Fruit fly (Drosophila melanogaster) whole organism, prepupa: ENCODE measurements around the gene Hsp27.

ENCODE experiments used
- CG10631 ChIP-seq: fragments of 200-800 bp; sonication (Bioruptor generic); optimal IDR thresholded peaks from 2 replicates; lab custom pipeline; 2016; ENCODE audit warnings: missing biosample characterization, missing genetic modification characterization
- CG10669 ChIP-seq: fragments of 200-800 bp; sonication (Bioruptor generic); optimal IDR thresholded peaks from 3 replicates; lab custom pipeline; 2018; ENCODE audit warnings: missing biosample characterization, mild to moderate bottlenecking, missing genetic modification characterization, moderate library complexity
- CG11294 ChIP-seq: fragments of 200-800 bp; sonication (Bioruptor generic); IDR thresholded peaks from 2 replicates; pipeline ENCODE4 v1.3.6; 2022; ENCODE audit warnings: missing biosample characterization, missing genetic modification characterization
- CG11762 ChIP-seq: fragments of 200-800 bp; sonication (Bioruptor generic); optimal IDR thresholded peaks from 3 replicates; lab custom pipeline; 2016; ENCODE audit warnings: missing biosample characterization, missing genetic modification characterization; ENCODE audit not compliant: insufficient read depth
- CG11902 ChIP-seq: fragments of 200-800 bp; sonication (Bioruptor generic); optimal IDR thresholded peaks from 3 replicates; lab custom pipeline; 2016; ENCODE audit warnings: missing biosample characterization, missing genetic modification characterization
- CG15336 ChIP-seq: fragments of 200-800 bp; sonication (Bioruptor generic); IDR thresholded peaks from 2 replicates; pipeline ENCODE4 v1.3.6; 2022; ENCODE audit warnings: missing biosample characterization, missing genetic modification characterization
- CG1621 ChIP-seq: fragments of 200-800 bp; sonication (Bioruptor generic); optimal IDR thresholded peaks from 3 replicates; lab custom pipeline; 2018; ENCODE audit warnings: missing biosample characterization, mild to moderate bottlenecking, missing genetic modification characterization
- CG16779 ChIP-seq: fragments of 200-800 bp; sonication (Bioruptor generic); optimal IDR thresholded peaks from 3 replicates; lab custom pipeline; 2017; ENCODE audit warnings: missing biosample characterization, mild to moderate bottlenecking, missing genetic modification characterization
- CG3032 ChIP-seq: fragments of 200-800 bp; optimal IDR thresholded peaks from 2 replicates; lab custom pipeline; 2019; ENCODE audit warnings: missing biosample characterization, mild to moderate bottlenecking, missing genetic modification characterization, moderate library complexity
- CG31627 ChIP-seq: fragments of 200-800 bp; sonication (Bioruptor generic); optimal IDR thresholded peaks from 3 replicates; lab custom pipeline; 2016; ENCODE audit warnings: missing biosample characterization, missing genetic modification characterization
- CG32006 ChIP-seq: fragments of 200-800 bp; sonication (Bioruptor generic); optimal IDR thresholded peaks from 3 replicates; lab custom pipeline; 2017; ENCODE audit warnings: missing biosample characterization, mild to moderate bottlenecking, missing genetic modification characterization
- CG34406 ChIP-seq: fragments of 200-800 bp; sonication (Bioruptor generic); optimal IDR thresholded peaks from 3 replicates; lab custom pipeline; 2016; ENCODE audit warnings: missing biosample characterization, missing genetic modification characterization
- CG3919 ChIP-seq: fragments of 200-800 bp; sonication (Bioruptor generic); optimal IDR thresholded peaks from 3 replicates; lab custom pipeline; 2016; ENCODE audit warnings: missing biosample characterization, missing genetic modification characterization
- CG4318 ChIP-seq: fragments of 200-800 bp; sonication (Bioruptor generic); optimal IDR thresholded peaks from 3 replicates; lab custom pipeline; 2017; ENCODE audit warnings: missing biosample characterization, mild to moderate bottlenecking, missing genetic modification characterization
- CG6163 ChIP-seq: fragments of 200-800 bp; sonication (Bioruptor generic); IDR thresholded peaks from 3 replicates; pipeline ENCODE4 v1.3.6; 2022; ENCODE audit warnings: missing biosample characterization, missing genetic modification characterization
- CG6276 ChIP-seq: fragments of 200-800 bp; sonication (Bioruptor generic); optimal IDR thresholded peaks from 2 replicates; lab custom pipeline; 2017; ENCODE audit warnings: missing biosample characterization, mild to moderate bottlenecking, missing genetic modification characterization
- CG6792 ChIP-seq: fragments of 200-800 bp; sonication (Bioruptor generic); optimal IDR thresholded peaks from 3 replicates; lab custom pipeline; 2016; ENCODE audit warnings: missing biosample characterization, missing genetic modification characterization
- CG6808 ChIP-seq: fragments of 200-800 bp; sonication (Bioruptor generic); optimal IDR thresholded peaks from 3 replicates; lab custom pipeline; 2017; ENCODE audit warnings: missing biosample characterization, missing genetic modification characterization, mild to moderate bottlenecking, moderate library complexity, missing genetic modification reagents
- CG7368 ChIP-seq: fragments of 200-800 bp; sonication (Bioruptor generic); optimal IDR thresholded peaks from 3 replicates; lab custom pipeline; 2016; ENCODE audit warnings: missing biosample characterization, missing genetic modification characterization
- CG8119 ChIP-seq: fragments of 200-800 bp; sonication (Bioruptor generic); IDR thresholded peaks from 3 replicates; pipeline ENCODE4 v1.3.6; 2022; ENCODE audit warnings: missing biosample characterization, missing genetic modification characterization
- CG8319 ChIP-seq: fragments of 200-800 bp; sonication (Bioruptor generic); optimal IDR thresholded peaks from 3 replicates; lab custom pipeline; 2016; ENCODE audit warnings: missing biosample characterization, missing genetic modification characterization
- CG8632 ChIP-seq: fragments of 200-800 bp; sonication (Bioruptor generic); optimal IDR thresholded peaks from 3 replicates; lab custom pipeline; 2016; ENCODE audit warnings: missing biosample characterization, missing genetic modification characterization
- CG9139 ChIP-seq: fragments of 200-800 bp; sonication (Bioruptor generic); optimal IDR thresholded peaks from 3 replicates; lab custom pipeline; 2017; ENCODE audit warnings: missing biosample characterization, mild to moderate bottlenecking, missing genetic modification characterization
- Eip75B ChIP-seq: fragments of 200-800 bp; sonication (Bioruptor generic); optimal IDR thresholded peaks from 3 replicates; lab custom pipeline; 2016; ENCODE audit warnings: missing biosample characterization, missing genetic modification characterization
- Eip78C ChIP-seq: fragments of 200-800 bp; sonication (Bioruptor generic); peaks from one replicate; lab custom pipeline; 2016; ENCODE audit warnings: missing biosample characterization, missing genetic modification characterization
- Eip93F ChIP-seq: fragments of 200-800 bp; sonication (Bioruptor generic); optimal IDR thresholded peaks from 2 replicates; lab custom pipeline; 2016; ENCODE audit warnings: missing biosample characterization, mild to moderate bottlenecking, missing genetic modification characterization
- Ets96B ChIP-seq: fragments of 200-800 bp; optimal IDR thresholded peaks from 2 replicates; lab custom pipeline; 2019; ENCODE audit warnings: missing biosample characterization, mild to moderate bottlenecking, missing genetic modification characterization, moderate library complexity
- Hr38 ChIP-seq: sonication (Bioruptor generic); optimal IDR thresholded peaks from 2 replicates; lab custom pipeline; 2016; ENCODE audit warnings: missing biosample characterization, missing genetic modification characterization
- Hr39 ChIP-seq: fragments of 200-800 bp; sonication (Bioruptor generic); optimal IDR thresholded peaks from 2 replicates; lab custom pipeline; 2016; ENCODE audit warnings: missing biosample characterization, missing genetic modification characterization
- Hr4 ChIP-seq: fragments of 200-800 bp; sonication (Bioruptor generic); optimal IDR thresholded peaks from 3 replicates; lab custom pipeline; 2016; ENCODE audit warnings: missing biosample characterization, missing genetic modification characterization
- Lpt ChIP-seq: fragments of 200-800 bp; sonication (Bioruptor generic); optimal IDR thresholded peaks from 3 replicates; lab custom pipeline; 2016; ENCODE audit warnings: missing biosample characterization, missing genetic modification characterization
- Met ChIP-seq: fragments of 200-800 bp; sonication (Bioruptor generic); optimal IDR thresholded peaks from 3 replicates; lab custom pipeline; 2016; ENCODE audit warnings: missing biosample characterization, missing genetic modification characterization
- OdsH ChIP-seq: fragments of 200-800 bp; sonication (Bioruptor generic); optimal IDR thresholded peaks from 3 replicates; lab custom pipeline; 2016; ENCODE audit warnings: missing biosample characterization, missing genetic modification characterization
- Smox ChIP-seq: fragments of 200-800 bp; sonication (Bioruptor generic); optimal IDR thresholded peaks from 3 replicates; lab custom pipeline; 2016; ENCODE audit warnings: missing biosample characterization, missing genetic modification characterization
- Sox102F ChIP-seq: fragments of 200-800 bp; sonication (Bioruptor generic); optimal IDR thresholded peaks from 2 replicates; lab custom pipeline; 2016; ENCODE audit warnings: missing biosample characterization, mild to moderate bottlenecking, missing genetic modification characterization
- Sox14 ChIP-seq: fragments of 200-800 bp; sonication (Bioruptor generic); optimal IDR thresholded peaks from 3 replicates; lab custom pipeline; 2016; ENCODE audit warnings: missing biosample characterization, missing genetic modification characterization
- achi ChIP-seq: fragments of 200-800 bp; sonication (Bioruptor generic); optimal IDR thresholded peaks from 3 replicates; lab custom pipeline; 2016; ENCODE audit warnings: missing biosample characterization, missing genetic modification characterization
- acj6 ChIP-seq: fragments of 200-800 bp; sonication (Bioruptor generic); optimal IDR thresholded peaks from 3 replicates; lab custom pipeline; 2016; ENCODE audit warnings: missing biosample characterization, missing genetic modification characterization
- dsx ChIP-seq: fragments of 200-800 bp; optimal IDR thresholded peaks from 3 replicates; lab custom pipeline; 2019; ENCODE audit warnings: missing biosample characterization, mild to moderate bottlenecking, missing genetic modification characterization, moderate library complexity; ENCODE audit not compliant: poor library complexity, severe bottlenecking
- eg ChIP-seq: fragments of 200-800 bp; sonication (Bioruptor generic); IDR thresholded peaks from 3 replicates; pipeline ENCODE4 v1.3.6; 2022; ENCODE audit warnings: missing biosample characterization, missing genetic modification characterization
- esn ChIP-seq: fragments of 200-800 bp; sonication (Bioruptor generic); optimal IDR thresholded peaks from 2 replicates; lab custom pipeline; 2016; ENCODE audit warnings: missing biosample characterization, mild to moderate bottlenecking, missing genetic modification characterization, moderate library complexity
- fkh ChIP-seq: fragments of 200-800 bp; sonication (Bioruptor generic); optimal IDR thresholded peaks from 3 replicates; lab custom pipeline; 2017; ENCODE audit warnings: missing biosample characterization, mild to moderate bottlenecking, missing genetic modification characterization, moderate library complexity
- net ChIP-seq: fragments of 200-800 bp; sonication (Bioruptor generic); optimal IDR thresholded peaks from 3 replicates; lab custom pipeline; 2016; ENCODE audit warnings: missing biosample characterization, missing genetic modification characterization
- pdm3 ChIP-seq: fragments of 200-800 bp; sonication (Bioruptor generic); optimal IDR thresholded peaks from 3 replicates; lab custom pipeline; 2016; ENCODE audit warnings: missing biosample characterization, missing genetic modification characterization
- svp ChIP-seq: fragments of 200-800 bp; sonication (Bioruptor generic); peaks from one replicate; lab custom pipeline; 2016; ENCODE audit warnings: missing biosample characterization, missing genetic modification characterization
- topi ChIP-seq: fragments of 200-800 bp; sonication (Bioruptor generic); optimal IDR thresholded peaks from 3 replicates; lab custom pipeline; 2016; ENCODE audit warnings: missing biosample characterization, missing genetic modification characterization
- vri ChIP-seq: fragments of 200-800 bp; sonication (Bioruptor generic); optimal IDR thresholded peaks from 3 replicates; lab custom pipeline; 2016; ENCODE audit warnings: missing biosample characterization, mild to moderate bottlenecking, missing genetic modification characterization

Hsp27 gene

DNA sequence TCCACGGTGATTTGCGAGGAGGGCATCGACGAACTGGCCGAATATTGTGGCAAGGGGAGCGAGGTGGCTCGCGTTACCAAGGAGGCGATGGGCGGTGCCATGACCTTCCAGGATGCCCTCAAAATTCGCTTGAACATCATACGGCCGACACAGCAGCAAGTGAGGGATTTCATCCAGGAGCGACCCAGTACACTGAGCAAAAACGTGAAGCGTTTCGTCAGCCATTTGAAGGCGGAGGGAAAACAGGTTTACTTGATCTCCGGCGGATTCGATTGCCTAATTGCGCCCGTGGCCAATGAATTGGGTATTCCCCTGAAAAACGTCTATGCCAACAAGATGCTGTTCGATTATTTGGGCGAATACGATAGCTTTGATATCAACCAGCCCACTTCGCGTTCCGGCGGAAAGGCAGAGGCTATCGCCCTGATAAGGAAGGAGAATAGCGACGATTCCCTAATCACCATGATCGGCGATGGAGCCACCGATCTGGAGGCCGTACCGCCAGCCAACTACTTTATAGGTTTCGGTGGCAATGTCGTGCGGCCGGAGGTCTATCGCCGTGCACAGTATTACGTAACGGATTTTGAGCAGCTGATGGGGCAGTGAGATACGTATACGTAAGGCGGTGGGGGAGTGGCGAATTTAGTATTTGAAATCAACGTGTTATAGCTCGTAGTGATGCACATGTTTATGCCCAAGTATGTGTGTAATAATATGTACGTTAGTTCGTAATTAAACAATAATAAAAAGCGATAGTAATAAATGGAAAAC, 40.1 kb downstream of the Hsp27 start:
- no peak for TF ChIP-seq Hr39
- TF ChIP-seq vri (GFP tag; lab: Kevin White, UChicago) = peak; percentile 69
- no peak for TF ChIP-seq Eip75B (GFP tag; lab: Kevin White, UChicago)
- TF ChIP-seq svp (GFP tag; lab: Kevin White, UChicago) = peak; percentile 73

DNA sequence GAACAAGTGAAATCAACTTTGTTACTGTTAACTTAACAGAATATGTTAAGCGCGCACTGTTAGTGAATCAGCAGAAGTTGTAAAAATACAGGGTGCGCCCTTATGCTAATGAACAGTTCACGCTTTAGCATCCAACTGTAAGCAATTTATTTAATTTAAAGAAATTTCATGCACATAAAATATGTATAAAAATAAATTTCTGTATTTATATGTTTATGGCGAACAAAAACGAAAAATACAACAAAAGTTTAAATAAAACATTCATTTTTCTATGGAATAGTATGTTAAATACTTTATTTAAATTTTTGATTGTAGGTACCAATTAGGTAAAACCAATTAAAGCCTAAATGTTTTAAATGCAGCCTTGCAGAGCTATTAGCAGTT, 40.7 kb downstream of the Hsp27 start:
- TF ChIP-seq Hr39 (no peak), CG31627 (GFP tag; lab: Kevin White, UChicago) (no peak), CG9139 (GFP tag; lab: Kevin White, UChicago) (no peak), CG6276 (peak; percentile 24), CG16779 (tag; lab: Kevin White, UChicago) (no peak), CG3032 (tag; lab: Kevin White, UChicago) (peak; percentile 2), CG6792 (peak; percentile 13), CG7368 (GFP tag; lab: Kevin White, UChicago) (no peak), Met (peak; percentile 40), CG34406 (GFP tag; lab: Kevin White, UChicago) (peak; percentile 27), Hr4 (GFP tag; lab: Kevin White, UChicago) (peak; percentile 64), Hr38 (GFP tag; lab: Kevin White, UChicago) (no peak), Eip78C (GFP tag; lab: Kevin White, UChicago) (peak; percentile 84), CG8119 (peak; percentile 44; the same call in 2 of the 3 replicates), CG11902 (GFP tag; lab: Kevin White, UChicago) (no peak), pdm3 (peak; percentile 10), Lpt (GFP tag; lab: Kevin White, UChicago) (no peak), OdsH (GFP tag; lab: Kevin White, UChicago) (peak; percentile 35), Ets96B (tag; lab: Kevin White, UChicago) (peak; percentile 22), CG8319 (no peak), CG32006 (GFP tag; lab: Kevin White, UChicago) (peak; percentile 28), svp (GFP tag; lab: Kevin White, UChicago) (peak; percentile 75), Sox14 (GFP tag; lab: Kevin White, UChicago) (peak; percentile 7), CG6163 (GFP tag; lab: Robert Waterston, UW) (peak; percentile 11; the same call in 1 of the 3 replicates), net (GFP tag; lab: Kevin White, UChicago) (peak; percentile 12), CG11762 (GFP tag; lab: Kevin White, UChicago) (no peak), achi (GFP tag; lab: Kevin White, UChicago) (no peak), eg (GFP tag; lab: Robert Waterston, UW) (no peak), CG3919 (GFP tag; lab: Kevin White, UChicago) (peak; percentile 28), CG1621 (tag; lab: Kevin White, UChicago) (no peak), acj6 (GFP tag; lab: Kevin White, UChicago) (peak; percentile 11), Smox (GFP tag; lab: Kevin White, UChicago) (peak; percentile 40), esn (GFP tag; lab: Kevin White, UChicago) (peak; percentile 47), CG8632 (GFP tag; lab: Kevin White, UChicago) (peak; percentile 4), dsx (GFP tag; lab: Kevin White, UChicago) (peak; percentile 6), CG6808 (GFP tag; lab: Kevin White, UChicago) (no peak), Eip93F (GFP tag; lab: Kevin White, UChicago) (no peak), CG4318 (no peak), fkh (GFP tag; lab: Kevin White, UChicago) (no peak), CG11294 (GFP tag; lab: Robert Waterston, UW) (no peak), CG10631 (no peak), Sox102F (GFP tag; lab: Kevin White, UChicago) (peak; percentile 31), CG10669 (GFP tag; lab: Kevin White, UChicago) (no peak), topi (no peak), Eip75B (GFP tag; lab: Kevin White, UChicago) (peak; percentile 27), CG15336 (GFP tag; lab: Robert Waterston, UW) (peak; percentile 58; the same call in 1 of the 2 replicates)
